Fruit fly (Drosophila melanogaster) whole organism, adult: ENCODE data around the gene CG17207.
A peak's percentile ranks its signal among the peaks of the same experiment; 100 is the strongest.

Experiments
- CG11617 ChIP-seq: fragments of 200-800 bp; sonication (Bioruptor generic); optimal IDR thresholded peaks from 2 replicates; lab custom pipeline; 2017; ENCODE audit warnings: mild to moderate bottlenecking, missing biosample characterization, missing genetic modification reagents, missing genetic modification characterization
- CG12768 ChIP-seq: fragments of 200-800 bp; sonication (Bioruptor generic); optimal IDR thresholded peaks from 2 replicates; lab custom pipeline; 2017; ENCODE audit warnings: missing biosample characterization, missing genetic modification characterization, mild to moderate bottlenecking, moderate library complexity, missing genetic modification reagents
- CG14711 ChIP-seq: fragments of 200-800 bp; sonication (Bioruptor generic); optimal IDR thresholded peaks from 2 replicates; lab custom pipeline; 2018; ENCODE audit warnings: missing biosample characterization, mild to moderate bottlenecking, missing genetic modification characterization, moderate library complexity
- CG1620 ChIP-seq: fragments of 200-800 bp; sonication (Bioruptor generic); optimal IDR thresholded peaks from 2 replicates; lab custom pipeline; 2016; ENCODE audit warnings: missing biosample characterization, missing genetic modification characterization
- CG33017 ChIP-seq: fragments of 200-800 bp; sonication (Bioruptor generic); optimal IDR thresholded peaks from 2 replicates; lab custom pipeline; 2018; ENCODE audit warnings: missing biosample characterization, mild to moderate bottlenecking, missing genetic modification characterization, moderate library complexity
- CG5204 ChIP-seq: fragments of 200-800 bp; sonication (Bioruptor generic); optimal IDR thresholded peaks from 2 replicates; lab custom pipeline; 2016; ENCODE audit warnings: missing biosample characterization, missing genetic modification characterization
- CG7045 ChIP-seq: fragments of 200-800 bp; sonication (Bioruptor generic); optimal IDR thresholded peaks from 2 replicates; lab custom pipeline; 2017; ENCODE audit warnings: missing biosample characterization, mild to moderate bottlenecking, missing genetic modification characterization
- CG7101 ChIP-seq: fragments of 200-800 bp; sonication (Bioruptor generic); optimal IDR thresholded peaks from 2 replicates; lab custom pipeline; 2018; ENCODE audit warnings: missing biosample characterization, mild to moderate bottlenecking, missing genetic modification characterization, moderate library complexity
- Clk ChIP-seq: fragments of 200-800 bp; sonication (Bioruptor generic); optimal IDR thresholded peaks from 2 replicates; lab custom pipeline; 2017; ENCODE audit warnings: missing biosample characterization, missing genetic modification characterization
- Crg-1 ChIP-seq: fragments of 200-800 bp; sonication (Bioruptor generic); optimal IDR thresholded peaks from 2 replicates; lab custom pipeline; 2016; ENCODE audit warnings: missing biosample characterization, missing genetic modification characterization
- Hr96 ChIP-seq: fragments of 200-800 bp; sonication (Bioruptor generic); optimal IDR thresholded peaks from 2 replicates; lab custom pipeline; 2016; ENCODE audit warnings: missing biosample characterization, missing genetic modification characterization
- Mnt ChIP-seq: fragments of 200-800 bp; sonication (Bioruptor generic); optimal IDR thresholded peaks from 2 replicates; lab custom pipeline; 2016; ENCODE audit warnings: missing biosample characterization, mild to moderate bottlenecking, missing genetic modification characterization
- bab1 ChIP-seq: fragments of 200-800 bp; sonication (Bioruptor generic); optimal IDR thresholded peaks from 3 replicates; lab custom pipeline; 2019; ENCODE audit warnings: missing biosample characterization, mild to moderate bottlenecking, missing genetic modification characterization, moderate library complexity
- cic ChIP-seq: fragments of 200-800 bp; sonication (Bioruptor generic); optimal IDR thresholded peaks from 2 replicates; lab custom pipeline; 2017; ENCODE audit warnings: missing biosample characterization, mild to moderate bottlenecking, missing genetic modification characterization, moderate library complexity
- cnc ChIP-seq, 2 experiments: fragments of >200 bp; optimal IDR thresholded peaks; 2 replicates each; lab custom pipeline; 2017
- kay ChIP-seq: fragments of 200-800 bp; sonication (Bioruptor generic); peaks from one replicate; lab custom pipeline; 2016; ENCODE audit warnings: missing biosample characterization, missing genetic modification characterization, borderline replicate concordance
- ovo ChIP-seq: fragments of 200-800 bp; sonication (Bioruptor generic); optimal IDR thresholded peaks from 2 replicates; lab custom pipeline; 2016; ENCODE audit warnings: missing biosample characterization, missing genetic modification characterization
- pad ChIP-seq: fragments of 200-800 bp; sonication (Bioruptor generic); optimal IDR thresholded peaks from 3 replicates; lab custom pipeline; 2017; ENCODE audit warnings: missing biosample characterization, missing genetic modification characterization, mild to moderate bottlenecking, moderate library complexity, missing genetic modification reagents
- tj ChIP-seq: fragments of 200-800 bp; sonication (Bioruptor generic); optimal IDR thresholded peaks from 3 replicates; lab custom pipeline; 2017; ENCODE audit warnings: missing biosample characterization, mild to moderate bottlenecking, missing genetic modification characterization, moderate library complexity
- toe ChIP-seq: fragments of 200-800 bp; sonication (Bioruptor generic); optimal IDR thresholded peaks from 2 replicates; lab custom pipeline; 2016; ENCODE audit warnings: missing biosample characterization, missing genetic modification characterization

Gene CG17207

dm6 chr3R:12451888-12452514 lies 13.1 kb upstream of the CG17207 start, which contains the start of gene CG5509:
CG5509 (plus strand) TSS chr3R:12452464.
- TF ChIP-seq ovo (GFP tag; lab: Kevin White, UChicago) (no peak), cic (GFP tag; lab: Kevin White, UChicago) (peak; percentile 12), tj (peak; percentile 66)

- TF ChIP-seq pad = no peak
- no peak for TF ChIP-seq Crg-1
- no peak for TF ChIP-seq cic (GFP tag; lab: Kevin White, UChicago)
- TF ChIP-seq CG1620 (GFP tag; lab: Kevin White, UChicago) = no peak
- TF ChIP-seq tj = no peak
- no peak for TF ChIP-seq Clk (GFP tag; lab: Kevin White, UChicago)
- peak; percentile 39 for TF ChIP-seq CG33017 (tag; lab: Kevin White, UChicago)
- peak; percentile 46 for TF ChIP-seq CG14711 (tag; lab: Kevin White, UChicago)
- TF ChIP-seq CG12768 (GFP tag; lab: Kevin White, UChicago) = peak; percentile 66
- no peak for TF ChIP-seq CG5204 (GFP tag; lab: Kevin White, UChicago)
- TF ChIP-seq toe (GFP tag; lab: Kevin White, UChicago) = no peak
- peak; percentile 25 for TF ChIP-seq CG7101
- no peak for TF ChIP-seq Mnt (GFP tag; lab: Kevin White, UChicago)
- TF ChIP-seq Hr96 (GFP tag; lab: Kevin White, UChicago) = no peak
- no peak for TF ChIP-seq kay (GFP tag; lab: Kevin White, UChicago)
- no peak for TF ChIP-seq cnc (optimal IDR thresholded peaks at IDR 0.05; lab: Kevin White, UChicago)
- TF ChIP-seq ovo (GFP tag; lab: Kevin White, UChicago) = no peak
- TF ChIP-seq bab1 (GFP tag; lab: Kevin White, UChicago) = peak; percentile 60
- peak; percentile 4 for TF ChIP-seq CG11617 (GFP tag; lab: Kevin White, UChicago)
- peak; percentile 45 for TF ChIP-seq CG7045 (GFP tag; lab: Kevin White, UChicago)
Observed at dm6 chr3R:12451376-12451775, 12.4 kb upstream of the CG17207 start.

DNA sequence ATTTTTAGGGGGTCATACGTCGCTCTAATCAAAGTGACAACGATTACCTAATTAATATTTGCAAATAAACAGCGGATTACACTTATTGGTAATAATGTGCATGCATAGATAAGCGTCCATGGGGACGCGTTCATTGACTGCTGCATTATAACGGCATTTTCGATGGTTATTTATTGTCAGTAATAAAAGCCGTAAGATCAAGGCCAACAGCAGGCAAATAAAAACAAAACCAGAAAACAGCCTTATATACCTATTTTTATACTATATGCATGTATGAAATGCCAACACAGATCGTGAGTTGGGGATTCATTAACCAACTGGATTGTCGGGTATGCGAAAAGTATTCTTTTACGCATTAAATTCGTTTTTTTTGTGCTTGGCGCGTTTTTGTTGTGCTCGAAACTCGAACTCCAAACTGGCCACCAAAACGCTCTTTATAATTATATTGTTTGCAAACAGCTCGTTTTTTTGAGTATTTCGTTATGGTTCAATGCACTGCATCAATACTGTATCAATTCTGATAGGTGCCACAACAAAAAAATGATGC lies 11.8 kb upstream of the CG17207 start:
- TF ChIP-seq Hr96 (GFP tag; lab: Kevin White, UChicago) = no peak
- no peak for TF ChIP-seq bab1 (GFP tag; lab: Kevin White, UChicago)
- TF ChIP-seq Mnt (GFP tag; lab: Kevin White, UChicago) = no peak
- TF ChIP-seq cnc (optimal IDR thresholded peaks at IDR 0.05; lab: Kevin White, UChicago) = no peak
- TF ChIP-seq tj = no peak
- no peak for TF ChIP-seq cic (GFP tag; lab: Kevin White, UChicago)
- no peak for TF ChIP-seq toe (GFP tag; lab: Kevin White, UChicago)
- TF ChIP-seq CG12768 (GFP tag; lab: Kevin White, UChicago) = no peak

- TF ChIP-seq toe (GFP tag; lab: Kevin White, UChicago) = no peak
- no peak for TF ChIP-seq Hr96 (GFP tag; lab: Kevin White, UChicago)
- no peak for TF ChIP-seq pad
- no peak for TF ChIP-seq cnc (optimal IDR thresholded peaks at IDR 0.05; lab: Kevin White, UChicago)
- TF ChIP-seq CG7045 (GFP tag; lab: Kevin White, UChicago) = peak; percentile 1
Observed at dm6 chr3R:12449617-12450242, 10.8 kb upstream of the CG17207 start.

DNA sequence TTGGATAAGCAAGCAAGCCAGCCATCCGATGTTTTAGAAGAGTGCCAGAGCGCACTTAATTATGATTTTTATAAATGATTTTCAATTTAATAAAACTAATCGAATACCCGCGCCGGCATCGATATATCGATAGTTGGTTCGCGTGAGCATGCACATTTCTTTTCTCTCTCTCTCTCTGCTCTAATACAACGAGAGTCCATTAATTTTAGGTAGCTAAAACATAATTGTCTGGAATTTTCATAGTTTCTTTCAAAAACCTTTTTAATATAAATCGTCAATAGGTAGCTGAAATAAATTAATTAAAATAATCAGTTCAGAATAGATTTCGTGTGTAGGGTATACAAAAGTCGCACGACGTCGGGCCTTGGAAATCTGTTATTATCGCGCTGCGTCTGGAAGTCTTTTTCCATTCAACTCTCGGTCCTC lies 10.0 kb upstream of the CG17207 start, which contains the start of gene CG18549:
CG18549 (plus strand) TSS at position 408 of the 426 bp plus-strand sequence.
- TF ChIP-seq CG1620 (GFP tag; lab: Kevin White, UChicago) (peak; percentile 97), CG14711 (tag; lab: Kevin White, UChicago) (peak; percentile 99), Hr96 (GFP tag; lab: Kevin White, UChicago) (peak; percentile 99), pad (peak; percentile 89), CG33017 (tag; lab: Kevin White, UChicago) (peak; percentile 100), tj (peak; percentile 83), bab1 (GFP tag; lab: Kevin White, UChicago) (peak; percentile 100), CG7101 (peak; percentile 100), CG7045 (GFP tag; lab: Kevin White, UChicago) (peak; percentile 97), CG11617 (GFP tag; lab: Kevin White, UChicago) (peak; percentile 96), kay (GFP tag; lab: Kevin White, UChicago) (peak; percentile 99), Clk (GFP tag; lab: Kevin White, UChicago) (peak; percentile 94), CG5204 (GFP tag; lab: Kevin White, UChicago) (peak; percentile 97), cic (GFP tag; lab: Kevin White, UChicago) (peak; percentile 98), CG12768 (GFP tag; lab: Kevin White, UChicago) (peak; percentile 99), toe (GFP tag; lab: Kevin White, UChicago) (no peak), ovo (GFP tag; lab: Kevin White, UChicago) (peak; percentile 58), Mnt (GFP tag; lab: Kevin White, UChicago) (peak; percentile 95), Crg-1 (peak; percentile 98), cnc (optimal IDR thresholded peaks at IDR 0.05; lab: Kevin White, UChicago) (peak in 1 of 2 experiments; percentile 15)

dm6 chr3R:12448344-12448743 lies 9.4 kb upstream of the CG17207 start:
- TF ChIP-seq Clk (GFP tag; lab: Kevin White, UChicago) (no peak), bab1 (GFP tag; lab: Kevin White, UChicago) (no peak), cic (GFP tag; lab: Kevin White, UChicago) (no peak), CG33017 (tag; lab: Kevin White, UChicago) (no peak), CG1620 (GFP tag; lab: Kevin White, UChicago) (no peak), CG11617 (GFP tag; lab: Kevin White, UChicago) (no peak), Crg-1 (no peak), kay (GFP tag; lab: Kevin White, UChicago) (no peak), CG12768 (GFP tag; lab: Kevin White, UChicago) (no peak), tj (no peak)
